Worm (Caenorhabditis elegans) whole organism, L1 larva: ENCODE measurements around the gene zipt-15.
A peak's percentile ranks its signal among the peaks of the same experiment; 100 is the strongest.

Experiments
- C34B4.2 ChIP-seq: sonication (generic microtip); optimal IDR thresholded peaks from 2 replicates; lab custom pipeline; 2017; ENCODE audit warnings: mild to moderate bottlenecking, missing genetic modification characterization, missing compliant biosample characterization
- F16B12.6 ChIP-seq: fragments of 150-350 bp; optimal IDR thresholded peaks from 2 replicates; lab custom pipeline; 2014; ENCODE audit warnings: missing biosample characterization, missing genetic modification characterization
- aha-1 ChIP-seq: fragments of 150-350 bp; optimal IDR thresholded peaks from 2 replicates; lab custom pipeline; 2014; ENCODE audit warnings: missing biosample characterization, missing genetic modification characterization
- ceh-63 ChIP-seq: fragments of 200-800 bp; sonication (Bioruptor generic); optimal IDR thresholded peaks from 2 replicates; lab custom pipeline; 2018; ENCODE audit warnings: mild to moderate bottlenecking, missing genetic modification characterization, missing compliant biosample characterization
- ceh-8 ChIP-seq: fragments of 200-800 bp; sonication (Bioruptor generic); optimal IDR thresholded peaks from 2 replicates; lab custom pipeline; 2018; ENCODE audit warnings: mild to moderate bottlenecking, missing genetic modification characterization, moderate library complexity, missing compliant biosample characterization
- ceh-82 ChIP-seq, 3 experiments: fragments of 150-350 bp in 1 of 3; sonication (generic microtip) in 2 of 3; optimal IDR thresholded peaks; 2 replicates each; lab custom pipeline; 2014 to 2017; ENCODE audit warnings: missing biosample characterization in 3 of 3, missing genetic modification characterization in 3 of 3
- efl-1 ChIP-seq, 4 experiments: fragments of 150-350 bp; optimal IDR thresholded peaks in 3 of 4; peaks in 1 of 4; 1 replicate in 1 of 4; 2 replicates in 3 of 4; lab custom pipeline; 2014; ENCODE audit warnings: missing biosample characterization in 2 of 4, missing genetic modification characterization in 2 of 4, missing genetic modification reagents in 2 of 4
- efl-3 ChIP-seq: fragments of 200-800 bp; sonication (Bioruptor generic); optimal IDR thresholded peaks from 2 replicates; lab custom pipeline; 2018; ENCODE audit warnings: mild to moderate bottlenecking, missing genetic modification characterization, missing compliant biosample characterization
- egl-27 ChIP-seq, 2 experiments: fragments of 150-350 bp in 1 of 2; sonication (generic microtip); optimal IDR thresholded peaks; 3 replicates each; lab custom pipeline; 2017 to 2018; ENCODE audit warnings: missing biosample characterization in 2 of 2, missing genetic modification characterization in 2 of 2, missing genetic modification reagents in 2 of 2
- elt-2 ChIP-seq: sonication (generic microtip); optimal IDR thresholded peaks from 2 replicates; lab custom pipeline; 2016; ENCODE audit warnings: missing genetic modification characterization, mild to moderate bottlenecking, inconsistent platforms, missing compliant biosample characterization, missing genetic modification reagents
- elt-3 ChIP-seq, 6 experiments: fragments of 150-350 bp in 1 of 6; sonication (generic microtip); optimal IDR thresholded peaks; 2 replicates each; lab custom pipeline; 2017 to 2018; ENCODE audit warnings: missing biosample characterization in 6 of 6, missing genetic modification characterization in 6 of 6, inconsistent platforms in 1 of 6
- ets-5 ChIP-seq: fragments of 200-800 bp; sonication (Bioruptor generic); IDR thresholded peaks from 2 replicates; pipeline ENCODE4 v1.3.6; 2022; ENCODE audit warnings: missing genetic modification characterization, missing compliant biosample characterization
- fkh-8 ChIP-seq: sonication (generic microtip); optimal IDR thresholded peaks from 2 replicates; lab custom pipeline; 2016; ENCODE audit warnings: mild to moderate bottlenecking, missing genetic modification characterization, missing compliant biosample characterization
- fos-1 ChIP-seq: fragments of 150-350 bp; optimal IDR thresholded peaks from 2 replicates; lab custom pipeline; 2014; ENCODE audit warnings: missing biosample characterization, missing genetic modification characterization
- hpl-2 ChIP-seq: fragments of 150-350 bp; optimal IDR thresholded peaks from 2 replicates; lab custom pipeline; 2014; ENCODE audit warnings: missing biosample characterization, missing genetic modification reagents, missing genetic modification characterization
- irx-1 ChIP-seq: sonication (generic microtip); optimal IDR thresholded peaks from 2 replicates; lab custom pipeline; 2016; ENCODE audit warnings: missing genetic modification characterization, missing compliant biosample characterization
- jun-1 ChIP-seq: fragments of 150-350 bp; optimal IDR thresholded peaks from 2 replicates; lab custom pipeline; 2014; ENCODE audit warnings: missing biosample characterization, missing genetic modification reagents, missing genetic modification characterization
- lin-14 ChIP-seq: fragments of 200-800 bp; sonication (Bioruptor generic); optimal IDR thresholded peaks from 2 replicates; lab custom pipeline; 2018; ENCODE audit warnings: mild to moderate bottlenecking, missing genetic modification characterization, moderate library complexity, missing compliant biosample characterization
- lin-15B ChIP-seq: fragments of 150-350 bp; sonication (generic microtip); optimal IDR thresholded peaks from 3 replicates; lab custom pipeline; 2014; ENCODE audit warnings: missing biosample characterization, missing genetic modification characterization
- lin-35 ChIP-seq, 2 experiments: fragments of 150-350 bp; optimal IDR thresholded peaks; 2 replicates each; lab custom pipeline; 2014; ENCODE audit warnings: missing biosample characterization in 2 of 2, missing genetic modification characterization in 2 of 2, missing genetic modification reagents in 2 of 2
- lin-39 ChIP-seq: fragments of 150-350 bp; optimal IDR thresholded peaks from 2 replicates; lab custom pipeline; 2014; ENCODE audit warnings: missing biosample characterization, missing genetic modification reagents, missing genetic modification characterization
- lir-3 ChIP-seq: sonication (generic microtip); optimal IDR thresholded peaks from 2 replicates; lab custom pipeline; 2016; ENCODE audit warnings: mild to moderate bottlenecking, missing genetic modification characterization, moderate library complexity, missing compliant biosample characterization; ENCODE audit not compliant: poor library complexity
- mab-9 ChIP-seq: fragments of 200-800 bp; sonication (Bioruptor generic); IDR thresholded peaks from 2 replicates; pipeline ENCODE4 v1.3.6; 2022; ENCODE audit warnings: missing genetic modification reagents, missing genetic modification characterization, missing compliant biosample characterization
- mdl-1 ChIP-seq, 2 experiments: fragments of 150-350 bp; optimal IDR thresholded peaks; 2 replicates each; lab custom pipeline; 2014 to 2017; ENCODE audit warnings: missing biosample characterization in 2 of 2, missing genetic modification characterization in 2 of 2, inconsistent platforms in 1 of 2
- mef-2 ChIP-seq: fragments of 150-350 bp; optimal IDR thresholded peaks from 2 replicates; lab custom pipeline; 2014; ENCODE audit warnings: missing biosample characterization, missing genetic modification characterization
- nhr-19 ChIP-seq: fragments of 200-800 bp; sonication (Bioruptor generic); conservative IDR thresholded peaks from 2 replicates; pipeline ENCODE4 v1.3.6; 2022; ENCODE audit warnings: missing genetic modification characterization, missing compliant biosample characterization
- nhr-77 ChIP-seq: fragments of 150-350 bp; optimal IDR thresholded peaks from 2 replicates; lab custom pipeline; 2014; ENCODE audit warnings: missing biosample characterization, missing genetic modification characterization
- nhr-84 ChIP-seq: sonication (generic microtip); optimal IDR thresholded peaks from 2 replicates; lab custom pipeline; 2017; ENCODE audit warnings: missing biosample characterization, missing genetic modification characterization
- snpc-4 ChIP-seq: fragments of 150-350 bp; optimal IDR thresholded peaks from 2 replicates; lab custom pipeline; 2014; ENCODE audit warnings: missing biosample characterization, missing genetic modification characterization
- sox-4 ChIP-seq: sonication (generic microtip); optimal IDR thresholded peaks from 2 replicates; lab custom pipeline; 2016; ENCODE audit warnings: missing genetic modification characterization, missing compliant biosample characterization
- sptf-1 ChIP-seq: fragments of 150-350 bp; optimal IDR thresholded peaks from 2 replicates; lab custom pipeline; 2014; ENCODE audit warnings: missing biosample characterization, missing genetic modification characterization
- sup-37 ChIP-seq: fragments of 200-800 bp; sonication (Bioruptor generic); optimal IDR thresholded peaks from 2 replicates; lab custom pipeline; 2018; ENCODE audit warnings: mild to moderate bottlenecking, missing genetic modification characterization, missing compliant biosample characterization
- unc-62 ChIP-seq: fragments of 150-350 bp; optimal IDR thresholded peaks from 2 replicates; lab custom pipeline; 2014; ENCODE audit warnings: missing biosample characterization, missing genetic modification reagents, missing genetic modification characterization
- ztf-11 ChIP-seq, 2 experiments: sonication (generic microtip); optimal IDR thresholded peaks; 2 replicates each; lab custom pipeline; 2016 to 2017; ENCODE audit warnings: missing genetic modification characterization in 2 of 2, missing biosample characterization in 1 of 2, missing compliant biosample characterization in 1 of 2

zipt-15 gene

ce11 chrIV:794275-794674, 30.5 kb downstream of the zipt-15 start, which contains the start of gene F56B3.4:
F56B3.4 (minus strand) TSS chrIV:794275.
- no peak for TF ChIP-seq fkh-8 (tag; lab: Kevin White, UChicago)
- no peak for TF ChIP-seq C34B4.2 (tag; lab: Kevin White, UChicago)
- no peak for TF ChIP-seq hpl-2 (GFP tag; lab: Kevin White, UChicago)
- peak in 1 of 2 experiments; percentile 41 for TF ChIP-seq efl-1 (optimal IDR thresholded peaks at IDR 0.05; lab: Kevin White, UChicago)
- no peak for TF ChIP-seq efl-1 (GFP tag; optimal IDR thresholded peaks at IDR 0.05 in 1 of 2; lab: Kevin White, UChicago)
- TF ChIP-seq F16B12.6 = peak; percentile 7
- TF ChIP-seq lin-14 (GFP tag; lab: Kevin White, UChicago) = no peak
- no peak for TF ChIP-seq lin-35 (GFP tag; optimal IDR thresholded peaks at IDR 0.05; lab: Kevin White, UChicago)

- no peak for TF ChIP-seq unc-62 (GFP tag; lab: Kevin White, UChicago)
- TF ChIP-seq ztf-11 (tag; optimal IDR thresholded peaks at IDR 0.05; lab: Kevin White, UChicago) = no peak
- TF ChIP-seq lin-39 = no peak
- no peak for TF ChIP-seq lin-15B (tag; lab: Kevin White, UChicago)
- no peak for TF ChIP-seq sox-4 (tag; lab: Kevin White, UChicago)
- TF ChIP-seq ceh-8 (GFP tag; lab: Kevin White, UChicago) = no peak
- no peak for TF ChIP-seq lir-3
- TF ChIP-seq fos-1 = no peak
- no peak for TF ChIP-seq nhr-19 (GFP tag; lab: Robert Waterston, UW)
- no peak for TF ChIP-seq egl-27 (tag; optimal IDR thresholded peaks at IDR 0.05; lab: Kevin White, UChicago)
- no peak for TF ChIP-seq mab-9 (GFP tag; lab: Robert Waterston, UW)
- no peak for TF ChIP-seq ceh-82 (tag; optimal IDR thresholded peaks at IDR 0.05; lab: Kevin White, UChicago)
- TF ChIP-seq sup-37 (GFP tag; lab: Kevin White, UChicago) = no peak
- no peak for TF ChIP-seq ceh-63 (GFP tag; lab: Kevin White, UChicago)
Measured at ce11 chrIV:787755-788154, 37.0 kb downstream of the zipt-15 start, which contains the start of gene F56B3.6. F56B3.6 (plus strand) TSS chrIV:788055.

- TF ChIP-seq elt-3 (tag; optimal IDR thresholded peaks at IDR 0.05; lab: Kevin White, UChicago) (no peak), efl-3 (GFP tag; lab: Kevin White, UChicago) (no peak), snpc-4 (no peak), sptf-1 (tag; lab: Kevin White, UChicago) (no peak), nhr-77 (tag; lab: Kevin White, UChicago) (no peak), mef-2 (tag; lab: Kevin White, UChicago) (no peak), egl-27 (tag; optimal IDR thresholded peaks at IDR 0.05; lab: Kevin White, UChicago) (no peak), hpl-2 (GFP tag; lab: Kevin White, UChicago) (no peak), nhr-84 (tag; lab: Kevin White, UChicago) (no peak), mdl-1 (tag; optimal IDR thresholded peaks at IDR 0.05; lab: Kevin White, UChicago) (no peak), jun-1 (tag; lab: Kevin White, UChicago) (no peak), ceh-63 (GFP tag; lab: Kevin White, UChicago) (no peak), irx-1 (tag; lab: Kevin White, UChicago) (no peak)
Measured at ce11 chrIV:782393-782792, 42.4 kb downstream of the zipt-15 start.

- TF ChIP-seq efl-1 (optimal IDR thresholded peaks at IDR 0.05; lab: Kevin White, UChicago) = no peak
- peak in 1 of 2 experiments; percentile 61 for TF ChIP-seq efl-1 (GFP tag; optimal IDR thresholded peaks at IDR 0.05 in 1 of 2; lab: Kevin White, UChicago)
- no peak for TF ChIP-seq ets-5 (GFP tag; lab: Robert Waterston, UW)
- TF ChIP-seq elt-2 (tag; lab: Kevin White, UChicago) = peak; percentile 0
- TF ChIP-seq aha-1 = no peak
- TF ChIP-seq sup-37 (GFP tag; lab: Kevin White, UChicago) = no peak
Measured at ce11 chrIV:778484-778883, 46.3 kb downstream of the zipt-15 start, which contains the start of gene ugt-52. ugt-52 (plus strand) TSS chrIV:778784.
